Fruit fly (Drosophila melanogaster): ENCODE data around the gene CG13760.

CG13760 gene

DNA sequence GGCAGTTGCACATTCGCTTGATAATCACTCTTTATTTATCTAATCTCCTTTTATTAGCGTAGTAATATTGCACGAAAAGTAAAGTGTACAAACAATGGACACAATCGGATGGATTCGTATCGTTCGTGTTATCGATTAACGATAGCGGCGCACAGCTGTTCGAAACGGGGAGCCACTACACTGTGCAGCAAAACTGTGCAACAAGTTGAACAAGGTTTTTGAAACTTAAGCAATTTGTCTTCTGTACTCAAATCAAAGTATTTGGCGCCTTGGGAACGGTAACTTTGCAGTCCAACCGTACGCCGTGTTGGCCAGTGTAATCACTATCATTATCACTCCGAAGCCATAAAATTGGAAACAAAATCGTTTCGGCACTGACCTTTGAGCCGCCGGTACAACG, 34.2 kb upstream of the CG13760 start, which contains the start of the genes Tsp3A and Seipin (continued):
- TF ChIP-seq Ssrp (tag; optimal IDR thresholded peaks at IDR 0.05) (peak; percentile 46), gcm2 (GFP tag; optimal IDR thresholded peaks at IDR 0.05) (peak; percentile 58), Hey (tag; optimal IDR thresholded peaks at IDR 0.05) (peak; percentile 44), CG10462 (GFP tag; optimal IDR thresholded peaks at IDR 0.05) (peak; percentile 46), CG18599 (GFP tag; optimal IDR thresholded peaks at IDR 0.05) (peak; percentile 96), TFAM (GFP tag; optimal IDR thresholded peaks at IDR 0.05) (peak; percentile 9), lov (optimal IDR thresholded peaks at IDR 0.05) (no peak), lov (GFP tag; IDR thresholded peaks at IDR 0.05) (peak; percentile 79; the same call in 1 of the 3 replicates), CG31224 (GFP tag; IDR thresholded peaks at IDR 0.05) (peak; percentile 71), sug (tag; optimal IDR thresholded peaks at IDR 0.05) (peak; percentile 85), Asciz (GFP tag; optimal IDR thresholded peaks at IDR 0.05) (no peak), CG10979 (tag; optimal IDR thresholded peaks at IDR 0.05) (peak; percentile 70), CG1602 (GFP tag; optimal IDR thresholded peaks at IDR 0.05) (peak; percentile 65), Opbp (GFP tag; IDR thresholded peaks at IDR 0.05; ENCODE audit: partially characterized antibody) (no peak; the same call in 2 of the 3 replicates), Lpt (GFP tag; optimal IDR thresholded peaks at IDR 0.05) (no peak), fru (optimal IDR thresholded peaks at IDR 0.05) (no peak), Trl (optimal IDR thresholded peaks at IDR 0.05) (no peak), Trl (GFP tag; optimal IDR thresholded peaks at IDR 0.05) (peak; percentile 62), ssp (GFP tag; IDR thresholded peaks at IDR 0.05) (peak; percentile 61), disco-r (GFP tag; optimal IDR thresholded peaks at IDR 0.05) (peak; percentile 77), Scr (GFP tag; IDR thresholded peaks at IDR 0.05; ENCODE audit: partially characterized antibody) (peak; percentile 65), cato (GFP tag; optimal IDR thresholded peaks at IDR 0.05; ENCODE audit: borderline replicate concordance) (peak; percentile 56), lab (GFP tag; optimal IDR thresholded peaks at IDR 0.05) (peak; percentile 97), slbo (GFP tag; IDR thresholded peaks at IDR 0.05) (peak; percentile 93), CG1603 (tag; optimal IDR thresholded peaks at IDR 0.05) (peak; percentile 90), CG13624 (GFP tag; optimal IDR thresholded peaks at IDR 0.05) (peak; percentile 90), Hsf (GFP tag; optimal IDR thresholded peaks at IDR 0.05) (peak; percentile 79), CG15479 (GFP tag; optimal IDR thresholded peaks at IDR 0.05) (peak; percentile 18), CG32772 (GFP tag; IDR thresholded peaks at IDR 0.05) (peak; percentile 85), CG7271 (tag; optimal IDR thresholded peaks at IDR 0.05) (no peak), nom (GFP tag; optimal IDR thresholded peaks at IDR 0.05) (peak; percentile 94), Awh (GFP tag; IDR thresholded peaks at IDR 0.05) (peak; percentile 87), fu2 (GFP tag; optimal IDR thresholded peaks at IDR 0.05) (peak; percentile 45), Atf-2 (GFP tag; optimal IDR thresholded peaks at IDR 0.05) (peak; percentile 64), oc (tag; optimal IDR thresholded peaks at IDR 0.05) (no peak), lola (GFP tag; optimal IDR thresholded peaks at IDR 0.05) (peak in 1 of 3 experiments; percentile 46), stc (GFP tag; IDR thresholded peaks at IDR 0.05) (peak; percentile 93), GATAe (GFP tag; conservative IDR thresholded peaks at IDR 0.05) (peak; percentile 80), CG34224 (GFP tag; IDR thresholded peaks at IDR 0.05; ENCODE audit: partially characterized antibody) (peak; percentile 63), unpg (GFP tag; optimal IDR thresholded peaks at IDR 0.05) (peak; percentile 88), CHES-1-like (GFP tag; optimal IDR thresholded peaks at IDR 0.05) (peak; percentile 82), sna (GFP tag; IDR thresholded peaks at IDR 0.05; ENCODE audit: partially characterized antibody) (peak; percentile 44), NC2α (GFP tag; optimal IDR thresholded peaks at IDR 0.05) (no peak), Dbx (GFP tag; IDR thresholded peaks at IDR 0.05) (peak; percentile 86), Bdp1 (GFP tag; optimal IDR thresholded peaks at IDR 0.05) (peak; percentile 47), Fer2 (tag; optimal IDR thresholded peaks at IDR 0.05) (peak; percentile 65), scrt (GFP tag; optimal IDR thresholded peaks at IDR 0.05) (peak; percentile 92), gce (GFP tag; IDR thresholded peaks at IDR 0.05) (peak; percentile 81; the same call in 1 of the 3 replicates), sens-2 (GFP tag; IDR thresholded peaks at IDR 0.05) (peak; percentile 45), yki (optimal IDR thresholded peaks at IDR 0.05) (no peak), Hr51 (GFP tag; optimal IDR thresholded peaks at IDR 0.05) (peak; percentile 68 to 83)

Data from whole organism, embryonic.